Worm (Caenorhabditis elegans) whole organism, mixed stage, embryonic: ENCODE data around the gene btf-1.

ENCODE experiments used
- ceh-43 ChIP-seq: fragments of 200-800 bp; sonication (Bioruptor generic); optimal IDR thresholded peaks from 2 replicates; lab custom pipeline; 2018; ENCODE audit warnings: mild to moderate bottlenecking, missing genetic modification characterization, moderate library complexity, missing compliant biosample characterization
- nhr-28 ChIP-seq: fragments of 150-350 bp; optimal IDR thresholded peaks from 2 replicates; lab custom pipeline; 2014; ENCODE audit warnings: missing biosample characterization, missing genetic modification characterization
- pha-4 ChIP-seq: fragments of 150-350 bp; optimal IDR thresholded peaks from 2 replicates; lab custom pipeline; 2018; ENCODE audit warnings: missing biosample characterization, missing genetic modification reagents, missing genetic modification characterization

DNA sequence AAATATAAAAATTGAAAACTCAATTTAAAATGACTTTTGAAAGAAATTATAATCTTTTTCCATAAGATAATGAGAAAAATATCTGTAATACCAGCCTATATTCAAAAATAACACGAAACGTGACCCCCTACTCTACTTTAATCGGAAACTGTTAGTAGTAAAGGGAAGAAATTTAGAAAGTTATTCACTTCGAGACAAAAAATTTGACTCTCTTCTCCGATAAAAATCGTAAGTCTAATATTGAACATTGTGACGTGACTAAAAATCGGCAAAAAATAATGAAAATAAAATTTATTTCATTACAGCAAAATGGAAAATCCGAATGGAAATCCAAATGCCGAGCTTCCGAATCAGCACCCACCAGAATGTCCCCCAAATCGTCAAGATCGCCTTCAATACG is 48.9 kb downstream of the btf-1 start, which contains the start of gene F15D4.6:
- TF ChIP-seq pha-4 (tag; lab: Kevin White, UChicago) (no peak), ceh-43 (GFP tag; lab: Kevin White, UChicago) (no peak), nhr-28 (no peak)
